Fruit fly (Drosophila melanogaster) Kc167 (cell line): ENCODE data around the gene Or67d.

Experiments used
- Myc ChIP-seq: fragments of >200 bp; optimal IDR thresholded peaks from 2 replicates; lab custom pipeline; 2017; ENCODE audit warnings: missing external identifiers
- Sin3A ChIP-seq: fragments of >200 bp; optimal IDR thresholded peaks from 2 replicates; lab custom pipeline; 2018; ENCODE audit warnings: missing external identifiers
- h ChIP-seq: fragments of >200 bp; optimal IDR thresholded peaks from 3 replicates; lab custom pipeline; 2018; ENCODE audit warnings: missing external identifiers
- insv ChIP-seq: fragments of >200 bp; optimal IDR thresholded peaks from 3 replicates; lab custom pipeline; 2018; ENCODE audit warnings: missing external identifiers
- psq ChIP-seq: fragments of >200 bp; optimal IDR thresholded peaks from 2 replicates; lab custom pipeline; 2017; ENCODE audit warnings: missing external identifiers
- ttk ChIP-seq: sonication (Bioruptor generic); optimal IDR thresholded peaks from 2 replicates; lab custom pipeline; 2017; ENCODE audit warnings: missing external identifiers

The Or67d gene

DNA sequence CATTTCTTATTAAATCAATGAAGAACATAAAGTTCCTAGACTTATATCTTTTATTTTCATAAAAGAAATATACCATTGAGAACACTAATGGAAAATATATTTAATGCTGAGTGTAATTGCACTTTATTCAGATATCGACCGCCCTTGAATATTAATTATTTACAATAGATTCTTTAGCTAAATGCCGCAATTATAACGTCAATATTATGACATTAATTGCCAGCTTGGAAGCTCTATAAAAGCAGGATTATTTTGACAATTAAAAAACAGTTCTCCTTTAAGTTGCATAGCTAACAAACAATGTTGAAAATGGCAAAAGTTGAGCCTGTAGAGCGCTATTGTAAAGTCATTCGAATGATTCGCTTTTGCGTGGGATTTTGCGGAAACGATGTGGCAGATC, at the start of gene Or67d:
Or67d (plus strand) TSS at position 301 of the 400 bp plus-strand sequence.
- TF ChIP-seq ttk (lab: Kevin White, UChicago) (no peak), h (lab: Kevin White, UChicago) (no peak)

DNA sequence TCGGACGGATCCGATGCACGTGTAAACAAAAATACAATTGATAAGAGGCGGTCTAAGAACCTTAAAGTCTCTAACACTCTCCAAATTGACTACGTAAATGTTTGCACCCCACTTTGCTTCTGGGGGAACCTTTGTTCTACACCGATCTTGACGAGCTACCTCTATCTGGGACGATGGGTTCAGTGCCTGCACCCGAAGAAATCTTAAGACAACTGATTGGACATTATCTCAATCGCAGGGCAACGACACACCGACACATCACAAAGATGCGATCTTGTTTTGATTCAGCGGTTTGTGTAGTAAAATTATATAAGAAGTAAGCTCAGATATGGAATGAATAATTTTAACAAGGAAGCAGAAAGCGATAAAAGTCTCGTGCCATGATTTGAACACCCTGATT, 49.6 kb upstream of the Or67d start:
- TF ChIP-seq insv (lab: Kevin White, UChicago) (no peak), Myc (lab: Kevin White, UChicago) (no peak), h (lab: Kevin White, UChicago) (no peak), Sin3A (lab: Kevin White, UChicago) (no peak)

DNA sequence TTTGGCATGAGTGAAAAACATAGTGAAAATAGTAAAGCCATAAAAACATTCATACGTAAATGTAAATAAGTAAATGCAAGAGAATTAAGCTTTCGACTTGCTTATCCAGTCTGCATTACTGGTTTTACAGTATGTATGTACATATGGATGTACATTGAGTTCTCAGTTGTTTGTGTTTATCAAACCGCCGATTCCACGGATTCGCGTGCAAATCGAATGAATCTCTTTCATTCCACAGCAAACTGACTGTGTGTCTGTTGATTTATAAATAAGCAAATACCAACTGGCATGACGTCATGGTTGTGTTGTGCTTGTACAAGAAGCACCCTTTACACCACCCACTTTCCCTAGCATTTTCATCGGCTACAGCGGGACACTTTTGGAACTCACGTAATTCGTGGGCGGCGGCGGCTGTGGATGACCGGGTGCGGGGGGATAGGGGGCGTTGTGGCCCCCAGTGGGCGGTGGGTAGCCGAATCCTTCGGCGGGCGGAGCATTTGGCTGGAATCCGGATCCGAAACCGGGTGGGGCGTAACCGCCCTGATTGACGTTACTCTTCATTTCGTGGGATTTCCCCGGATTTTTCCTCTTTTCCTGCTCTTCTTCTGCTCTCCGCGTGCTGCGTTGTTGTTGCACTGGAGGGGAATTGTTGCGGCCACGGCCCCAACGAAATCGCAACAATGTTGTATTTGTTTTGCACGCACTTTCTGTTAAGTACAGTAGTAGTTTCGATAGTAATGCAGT, 48.4 kb upstream of the Or67d start:
- TF ChIP-seq psq = no peak
- no peak for TF ChIP-seq ttk (lab: Kevin White, UChicago)
- TF ChIP-seq insv (lab: Kevin White, UChicago) = no peak
- no peak for TF ChIP-seq h (lab: Kevin White, UChicago)
- TF ChIP-seq Sin3A (lab: Kevin White, UChicago) = no peak
- no peak for TF ChIP-seq Myc (lab: Kevin White, UChicago)

DNA sequence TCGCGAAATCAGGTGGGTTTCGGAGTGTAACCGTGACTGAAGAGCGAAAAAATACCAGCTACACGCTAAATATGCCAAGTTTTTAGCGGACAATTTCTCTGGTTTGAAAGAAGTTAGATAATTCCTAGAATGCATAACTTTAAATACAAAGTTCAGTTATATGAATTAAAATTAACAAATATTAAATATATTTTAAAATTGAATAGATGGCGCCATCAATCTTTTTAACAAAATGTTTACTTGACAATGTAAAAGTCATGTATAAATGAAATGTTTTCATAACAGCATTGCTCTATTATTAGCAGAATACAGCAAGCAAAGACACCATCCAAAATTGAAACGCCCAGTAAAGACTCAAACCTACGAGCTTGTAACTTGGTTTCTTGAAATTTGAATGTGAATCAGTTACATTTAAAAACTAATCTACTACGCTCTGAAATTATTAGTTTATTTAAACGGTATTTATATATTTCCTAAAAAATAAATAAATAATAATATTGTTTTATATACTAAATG, 47.7 kb upstream of the Or67d start, which contains the start of gene scramb1:
scramb1 (minus strand) TSS at position 27 of the 516 bp plus-strand sequence.
- no peak for TF ChIP-seq Sin3A (lab: Kevin White, UChicago)
- TF ChIP-seq psq = no peak
- no peak for TF ChIP-seq h (lab: Kevin White, UChicago)
- TF ChIP-seq Myc (lab: Kevin White, UChicago) = no peak
- no peak for TF ChIP-seq ttk (lab: Kevin White, UChicago)
- TF ChIP-seq insv (lab: Kevin White, UChicago) = no peak

DNA sequence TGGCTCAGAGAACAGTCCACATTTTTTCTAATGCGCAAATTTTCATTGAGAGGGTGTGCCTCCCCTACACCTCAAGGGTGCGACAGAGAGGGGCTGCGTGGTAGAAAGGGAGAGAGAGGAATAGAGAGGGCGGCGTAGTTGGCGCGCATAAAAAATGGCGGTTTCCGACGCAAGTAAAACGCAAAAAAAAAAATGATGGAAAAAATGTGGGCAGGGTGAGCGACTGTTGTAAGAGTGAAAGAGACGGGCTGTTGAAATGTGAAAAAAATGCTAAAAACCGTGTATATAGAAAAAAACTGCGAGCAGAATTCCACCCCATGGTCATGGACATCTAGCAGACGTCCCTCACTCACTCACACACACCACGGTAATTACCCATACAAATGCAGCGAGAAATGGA, 46.9 kb upstream of the Or67d start:
- TF ChIP-seq h (lab: Kevin White, UChicago) = no peak
- no peak for TF ChIP-seq insv (lab: Kevin White, UChicago)
- no peak for TF ChIP-seq ttk (lab: Kevin White, UChicago)
- TF ChIP-seq Sin3A (lab: Kevin White, UChicago) = no peak
- no peak for TF ChIP-seq psq
- TF ChIP-seq Myc (lab: Kevin White, UChicago) = no peak

DNA sequence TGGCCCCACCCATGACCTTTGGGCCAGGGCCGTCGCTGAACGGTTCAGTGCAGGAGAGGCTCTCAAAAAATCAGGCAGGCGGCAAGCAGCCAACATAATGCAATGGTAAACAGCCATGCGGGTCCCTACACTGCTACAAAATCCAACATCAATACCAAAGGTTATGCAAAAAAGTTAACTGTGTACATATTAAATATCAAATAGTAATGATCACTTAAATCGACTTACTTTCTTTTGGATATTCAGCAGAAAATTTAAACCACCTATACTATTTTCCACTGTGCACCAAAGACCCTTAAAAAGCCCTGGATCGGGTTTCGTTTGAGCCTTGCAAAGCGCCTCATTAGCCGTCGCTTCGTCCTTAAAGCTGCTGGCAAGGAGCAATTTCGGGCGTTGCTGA, 45.9 kb upstream of the Or67d start:
- TF ChIP-seq Myc (lab: Kevin White, UChicago) = no peak
- TF ChIP-seq ttk (lab: Kevin White, UChicago) = no peak
- TF ChIP-seq psq = no peak
- TF ChIP-seq Sin3A (lab: Kevin White, UChicago) = no peak
- TF ChIP-seq insv (lab: Kevin White, UChicago) = no peak
- no peak for TF ChIP-seq h (lab: Kevin White, UChicago)

DNA sequence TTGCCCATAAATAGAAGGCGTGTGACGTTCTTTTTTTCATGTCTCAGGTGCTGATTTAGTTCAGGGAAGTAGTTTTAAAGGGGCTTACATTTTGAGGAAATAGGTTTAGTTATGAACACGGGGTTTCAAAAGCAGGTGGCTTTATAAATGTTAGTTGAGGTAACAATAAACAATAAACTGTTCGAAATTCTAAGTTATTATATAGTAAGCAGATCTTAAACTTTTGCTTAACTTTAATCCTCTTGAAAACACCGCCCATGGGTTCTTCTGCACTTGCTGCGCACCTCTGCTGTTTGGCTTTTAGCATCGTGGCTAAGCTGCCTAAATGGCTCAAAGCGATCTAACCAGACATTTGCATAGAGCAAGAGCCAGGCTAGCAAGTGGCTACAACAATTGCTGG, 42.5 kb upstream of the Or67d start:
- no peak for TF ChIP-seq ttk (lab: Kevin White, UChicago)

DNA sequence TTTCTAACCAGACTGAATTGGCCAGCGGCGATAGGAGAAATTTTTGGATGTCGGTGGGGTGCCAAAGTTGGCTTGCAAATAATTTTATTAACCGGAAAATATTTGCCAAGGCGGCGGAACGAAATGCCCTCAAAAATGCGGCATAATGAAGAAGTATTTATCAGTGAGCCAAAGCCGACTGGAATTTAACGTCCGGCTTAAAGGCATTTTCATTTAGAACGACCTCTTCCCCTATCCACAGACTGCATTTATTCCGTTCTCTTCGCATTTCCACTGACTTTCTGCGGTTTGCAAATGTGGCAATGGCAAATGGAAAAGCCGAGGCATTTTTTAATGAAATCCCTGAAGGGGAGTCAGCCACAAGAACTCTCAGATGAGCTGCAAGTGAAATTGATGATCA, 40.0 kb upstream of the Or67d start:
- TF ChIP-seq insv (lab: Kevin White, UChicago) = no peak
- TF ChIP-seq h (lab: Kevin White, UChicago) = no peak
- no peak for TF ChIP-seq ttk (lab: Kevin White, UChicago)

DNA sequence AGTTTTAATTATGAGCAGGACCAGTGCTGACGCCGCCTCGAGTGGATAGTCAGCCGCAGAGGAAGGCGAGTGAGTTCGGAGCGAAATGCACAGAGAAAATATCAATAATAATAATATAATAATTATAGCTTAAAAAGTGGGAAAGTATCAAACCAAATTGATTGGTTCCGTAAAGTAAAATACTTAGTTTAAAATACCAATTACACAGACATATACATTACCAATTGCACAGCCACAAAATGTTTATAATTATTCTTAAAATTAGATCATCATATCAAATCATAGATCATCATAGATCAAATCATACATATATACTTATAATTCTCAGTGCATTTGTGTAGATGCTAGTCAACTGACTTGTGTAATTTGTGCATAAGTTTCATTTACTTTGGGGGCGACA, 34.5 kb upstream of the Or67d start:
- TF ChIP-seq ttk (lab: Kevin White, UChicago) = no peak
- no peak for TF ChIP-seq h (lab: Kevin White, UChicago)
- no peak for TF ChIP-seq insv (lab: Kevin White, UChicago)
- TF ChIP-seq psq = no peak
- TF ChIP-seq Sin3A (lab: Kevin White, UChicago) = no peak

DNA sequence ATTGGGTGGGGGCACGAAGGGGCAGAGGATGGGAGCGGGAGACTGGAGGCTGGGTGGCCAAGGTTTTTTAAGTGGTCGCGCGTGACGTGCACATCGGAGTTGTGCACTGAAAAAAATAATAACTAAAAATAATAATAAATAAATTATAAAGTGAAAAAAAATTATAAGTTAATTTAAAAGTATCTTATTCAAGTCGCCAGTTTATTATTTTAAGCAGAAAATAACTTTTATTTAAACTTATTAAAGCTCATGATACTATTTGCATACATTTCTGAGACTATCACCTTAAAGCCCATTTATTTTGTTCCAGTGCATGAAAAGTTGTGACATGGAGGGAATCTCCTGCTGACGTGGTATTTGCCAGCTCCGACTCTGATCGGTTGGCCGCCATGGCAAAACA, 30.8 kb upstream of the Or67d start:
- TF ChIP-seq ttk (lab: Kevin White, UChicago) = no peak
- no peak for TF ChIP-seq insv (lab: Kevin White, UChicago)
- TF ChIP-seq psq = no peak
- no peak for TF ChIP-seq h (lab: Kevin White, UChicago)
- TF ChIP-seq Sin3A (lab: Kevin White, UChicago) = no peak
- no peak for TF ChIP-seq Myc (lab: Kevin White, UChicago)

DNA sequence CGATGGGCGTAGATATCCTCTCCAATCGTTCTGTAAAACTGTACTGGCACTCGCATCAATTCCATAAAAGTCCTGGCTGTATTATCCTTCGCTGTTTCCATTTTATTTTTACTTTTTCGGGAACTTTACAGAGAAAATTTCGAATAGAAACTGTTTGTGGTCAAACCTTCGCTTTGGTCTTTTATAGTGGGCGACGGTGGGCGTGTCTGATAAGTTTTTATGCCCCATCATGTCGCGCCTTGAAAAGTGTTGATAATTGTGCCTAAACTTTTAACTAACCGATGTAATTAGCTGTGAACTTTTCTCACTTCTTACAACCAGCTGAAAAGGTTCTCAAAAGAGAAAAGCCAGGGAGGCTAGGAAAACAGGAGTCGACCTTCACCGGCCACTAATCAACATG, 28.4 kb upstream of the Or67d start, which contains the start of gene Or67c:
Or67c (minus strand) TSS at position 101 of the 400 bp plus-strand sequence.
- TF ChIP-seq h (lab: Kevin White, UChicago) = no peak

DNA sequence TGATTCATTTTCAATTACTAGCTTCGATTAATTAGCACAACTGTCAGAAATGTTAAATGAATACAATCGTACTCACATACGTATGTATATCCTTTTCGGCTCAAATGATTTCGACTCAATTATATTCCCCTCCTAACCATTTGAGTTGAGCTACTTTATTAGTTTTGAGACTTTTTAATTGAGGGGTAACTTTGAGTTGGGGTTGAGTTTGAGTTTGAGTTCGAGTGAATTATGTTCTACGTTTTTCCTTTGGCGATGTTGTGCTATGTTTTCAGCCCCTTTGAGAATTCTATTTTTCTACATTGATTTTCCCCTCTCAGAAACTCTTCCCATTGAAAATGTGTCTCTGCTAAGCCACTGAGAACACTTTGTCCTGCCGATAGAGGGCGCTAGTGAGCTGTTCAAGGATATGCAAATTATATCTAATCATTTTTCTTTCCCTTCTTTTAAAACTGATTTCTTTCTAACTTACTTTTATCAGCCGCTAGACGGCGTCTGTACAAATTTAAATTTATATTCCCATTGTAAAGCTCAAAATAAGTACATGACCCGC, 26.7 kb upstream of the Or67d start:
- no peak for TF ChIP-seq h (lab: Kevin White, UChicago)
- TF ChIP-seq ttk (lab: Kevin White, UChicago) = no peak
- TF ChIP-seq insv (lab: Kevin White, UChicago) = no peak
- no peak for TF ChIP-seq Myc (lab: Kevin White, UChicago)
- no peak for TF ChIP-seq Sin3A (lab: Kevin White, UChicago)
- no peak for TF ChIP-seq psq
